Worm (Caenorhabditis elegans): Measurements from ENCODE around the gene Y53G8AR.8.

DNA sequence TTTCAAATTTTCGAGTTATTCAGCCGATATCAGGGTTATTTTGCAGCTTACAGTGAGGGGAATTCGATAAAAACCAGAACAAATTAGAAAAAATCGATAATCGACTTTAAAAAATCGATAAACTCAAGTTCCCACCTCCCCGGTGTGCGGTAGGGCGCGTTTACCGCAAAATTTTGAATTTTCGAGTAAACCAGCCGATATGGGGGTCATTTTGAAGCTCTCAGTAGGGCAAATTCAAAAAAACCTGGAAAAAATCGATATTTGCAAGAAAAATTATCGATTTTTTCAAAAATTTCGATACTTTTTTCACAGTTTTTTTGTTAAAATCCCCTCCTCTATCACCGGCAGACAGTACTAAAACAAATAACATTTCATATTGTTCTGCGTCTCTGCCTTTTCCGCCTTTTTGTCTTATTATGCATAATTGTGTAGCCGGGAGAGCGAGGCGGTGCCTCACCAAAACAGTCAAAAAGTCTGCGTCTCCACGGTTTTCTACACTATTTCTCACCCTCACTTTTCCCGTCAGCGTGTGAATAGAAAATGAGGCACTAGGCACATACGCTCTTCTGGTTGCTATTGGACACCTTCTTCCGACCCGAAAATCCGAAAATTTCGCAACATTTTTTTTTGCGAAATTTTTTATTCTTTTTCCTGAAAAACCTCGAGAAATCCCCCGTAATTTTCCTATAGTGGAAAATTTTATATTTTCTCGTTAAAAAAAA is 16.9 kb upstream of the Y53G8AR.8 start, which contains the start of gene ral-1:
- TF ChIP-seq tbx-2 (tag; optimal IDR thresholded peaks at IDR 0.05) (no peak), mml-1 (tag; optimal IDR thresholded peaks at IDR 0.05) (no peak), ztf-11 (tag; optimal IDR thresholded peaks at IDR 0.05) (no peak), R02D3.7 (tag; optimal IDR thresholded peaks at IDR 0.05) (no peak), pha-4 (tag; optimal IDR thresholded peaks at IDR 0.05) (peak; percentile 4), skn-1 (tag; optimal IDR thresholded peaks at IDR 0.05) (no peak), snpc-4 (tag; optimal IDR thresholded peaks at IDR 0.05) (no peak), elt-1 (tag; optimal IDR thresholded peaks at IDR 0.05) (no peak)

Data from whole organism, L3 larva.